Worm (Caenorhabditis elegans) whole organism, late embryonic: ENCODE data around the gene F58G6.7.

ENCODE experiments used
- F13H6.1 ChIP-seq: sonication (generic microtip); optimal IDR thresholded peaks from 2 replicates; lab custom pipeline; 2016; ENCODE audit warnings: missing genetic modification characterization, missing compliant biosample characterization
- K02D7.2 ChIP-seq: sonication (generic microtip); optimal IDR thresholded peaks from 2 replicates; lab custom pipeline; 2017; ENCODE audit warnings: mild to moderate bottlenecking, missing genetic modification characterization, missing compliant biosample characterization
- ahr-1 ChIP-seq: sonication (generic microtip); optimal IDR thresholded peaks from 2 replicates; lab custom pipeline; 2016; ENCODE audit warnings: missing genetic modification characterization, missing compliant biosample characterization
- ama-1 ChIP-seq: fragments of 150-350 bp; optimal IDR thresholded peaks from 2 replicates; lab custom pipeline; 2014
- ceh-18 ChIP-seq: sonication (generic microtip); optimal IDR thresholded peaks from 2 replicates; lab custom pipeline; 2016; ENCODE audit warnings: missing genetic modification characterization, missing compliant biosample characterization
- ceh-22 ChIP-seq: sonication (generic microtip); optimal IDR thresholded peaks from 2 replicates; lab custom pipeline; 2017; ENCODE audit warnings: missing biosample characterization, missing genetic modification characterization
- ceh-24 ChIP-seq: sonication (generic microtip); optimal IDR thresholded peaks from 2 replicates; lab custom pipeline; 2016; ENCODE audit warnings: mild to moderate bottlenecking, missing genetic modification characterization, missing compliant biosample characterization
- ceh-31 ChIP-seq: sonication (generic microtip); optimal IDR thresholded peaks from 2 replicates; lab custom pipeline; 2016; ENCODE audit warnings: missing genetic modification characterization, missing compliant biosample characterization
- elt-2 ChIP-seq: sonication (generic microtip); optimal IDR thresholded peaks from 2 replicates; lab custom pipeline; 2016; ENCODE audit warnings: missing genetic modification reagents, missing genetic modification characterization, missing compliant biosample characterization
- nhr-11 ChIP-seq: fragments of 150-350 bp; optimal IDR thresholded peaks from 2 replicates; lab custom pipeline; 2014; ENCODE audit warnings: missing biosample characterization, missing genetic modification characterization
- pag-3 ChIP-seq: sonication (generic microtip); optimal IDR thresholded peaks from 2 replicates; lab custom pipeline; 2016; ENCODE audit warnings: missing compliant biosample characterization, missing genetic modification characterization, borderline replicate concordance
- pqm-1 ChIP-seq: sonication (generic microtip); optimal IDR thresholded peaks from 2 replicates; lab custom pipeline; 2016; ENCODE audit warnings: missing genetic modification characterization, missing compliant biosample characterization
- sox-4 ChIP-seq: sonication (generic microtip); optimal IDR thresholded peaks from 2 replicates; lab custom pipeline; 2017; ENCODE audit warnings: mild to moderate bottlenecking, missing genetic modification characterization, inconsistent platforms, missing compliant biosample characterization
- unc-3 ChIP-seq, 2 experiments: fragments of 200-800 bp in 1 of 2; sonication (Bioruptor generic) in 1 of 2; sonication (generic microtip) in 1 of 2; conservative IDR thresholded peaks in 1 of 2; optimal IDR thresholded peaks in 1 of 2; 2 replicates each; pipeline versions ENCODE4 v1.3.6 to Lab custom; 2016 to 2022; ENCODE audit warnings: missing compliant biosample characterization in 2 of 2, missing genetic modification characterization in 2 of 2, missing genetic modification reagents in 1 of 2

DNA sequence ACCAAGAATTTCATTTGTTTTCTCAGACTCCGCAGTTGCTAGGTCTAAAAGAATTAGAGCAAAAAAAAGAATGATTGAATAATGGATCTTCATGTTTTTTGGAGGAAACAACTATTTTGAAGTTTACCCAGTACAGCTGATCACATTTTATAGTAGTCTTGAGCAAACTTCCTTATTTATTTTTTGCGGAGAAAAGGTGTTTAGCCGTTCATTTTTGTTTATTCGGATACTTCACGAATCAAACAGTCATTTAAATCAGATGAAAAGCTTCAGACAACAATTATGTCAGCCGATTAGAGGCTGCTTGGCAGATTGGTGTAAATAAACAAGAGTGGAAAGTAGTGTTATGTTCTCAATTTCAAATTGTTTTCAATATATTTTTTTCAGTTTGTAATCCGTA is 29.8 kb upstream of the F58G6.7 start, which contains the start of gene W09C2.8:
- TF ChIP-seq ama-1 (lab: Kevin White, UChicago) (no peak), nhr-11 (tag; lab: Kevin White, UChicago) (no peak), pag-3 (tag; lab: Kevin White, UChicago) (no peak), ceh-31 (tag; lab: Kevin White, UChicago) (no peak), ceh-22 (tag; lab: Kevin White, UChicago) (no peak), pqm-1 (tag; lab: Kevin White, UChicago) (no peak), elt-2 (tag; lab: Kevin White, UChicago) (no peak), unc-3 (GFP tag; conservative IDR thresholded peaks at IDR 0.05; lab: Robert Waterston, UW) (no peak), unc-3 (tag; optimal IDR thresholded peaks at IDR 0.05; lab: Kevin White, UChicago) (no peak), ceh-24 (tag; lab: Kevin White, UChicago) (no peak), sox-4 (no peak), K02D7.2 (tag; lab: Kevin White, UChicago) (no peak), F13H6.1 (tag; lab: Kevin White, UChicago) (no peak), ahr-1 (tag; lab: Kevin White, UChicago) (no peak), ceh-18 (tag; lab: Kevin White, UChicago) (no peak)
